Worm (Caenorhabditis elegans): ENCODE measurements around the gene C32B5.18.
A peak's percentile ranks its signal among the peaks of the same experiment; 100 is the strongest.

Gene C32B5.18

ce11 chrII:920326-920725 lies 40.0 kb upstream of the C32B5.18 start:
- no peak for TF ChIP-seq ztf-11 (tag; optimal IDR thresholded peaks at IDR 0.05)
- no peak for TF ChIP-seq elt-3 (tag; optimal IDR thresholded peaks at IDR 0.05)
- TF ChIP-seq lsy-2 (tag; optimal IDR thresholded peaks at IDR 0.05): no peak
- TF ChIP-seq ceh-83 (GFP tag; optimal IDR thresholded peaks at IDR 0.05): no peak
- TF ChIP-seq ceh-39 (tag; optimal IDR thresholded peaks at IDR 0.05): no peak
- TF ChIP-seq zip-8 (tag; optimal IDR thresholded peaks at IDR 0.05): no peak
- no peak for TF ChIP-seq tbx-8 (GFP tag; optimal IDR thresholded peaks at IDR 0.05)

DNA sequence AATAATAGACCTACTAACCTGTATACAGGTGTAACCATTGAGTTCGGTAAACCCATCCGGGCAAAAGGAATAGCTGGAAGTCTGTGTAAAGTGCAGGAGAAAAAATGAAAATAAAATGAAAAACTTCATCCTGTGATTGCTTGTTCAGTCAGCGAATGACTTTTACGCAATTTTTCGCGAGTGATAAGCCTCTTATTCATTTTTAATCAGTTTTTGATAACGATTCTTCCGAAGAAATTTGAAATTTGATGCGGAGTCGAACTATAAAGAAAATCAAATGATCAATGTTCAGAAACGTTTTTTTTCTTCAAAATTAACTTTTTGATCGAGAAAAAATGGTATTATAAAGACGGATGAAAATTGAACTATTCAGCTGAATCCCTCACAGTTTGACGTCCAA lies 37.5 kb upstream of the C32B5.18 start:
- no peak for TF ChIP-seq tbx-8 (GFP tag; optimal IDR thresholded peaks at IDR 0.05)
- TF ChIP-seq nhr-76 (tag; optimal IDR thresholded peaks at IDR 0.05): no peak
- TF ChIP-seq sem-2 (GFP tag; optimal IDR thresholded peaks at IDR 0.05): no peak
- TF ChIP-seq sptf-1 (tag; optimal IDR thresholded peaks at IDR 0.05): no peak
- no peak for TF ChIP-seq elt-3 (tag; optimal IDR thresholded peaks at IDR 0.05)
- TF ChIP-seq M03D4.4 (tag; optimal IDR thresholded peaks at IDR 0.05): no peak
- no peak for TF ChIP-seq lin-13 (tag; optimal IDR thresholded peaks at IDR 0.05)
- TF ChIP-seq lin-32 (GFP tag; optimal IDR thresholded peaks at IDR 0.05): no peak
- no peak for TF ChIP-seq ces-1 (GFP tag; optimal IDR thresholded peaks at IDR 0.05)
- no peak for TF ChIP-seq blmp-1 (tag; optimal IDR thresholded peaks at IDR 0.05)

- TF ChIP-seq mab-5 (tag; optimal IDR thresholded peaks at IDR 0.05): no peak
- no peak for TF ChIP-seq ztf-11 (tag; optimal IDR thresholded peaks at IDR 0.05)
- no peak for TF ChIP-seq ham-2 (GFP tag; optimal IDR thresholded peaks at IDR 0.05)
- TF ChIP-seq nhr-237 (tag; optimal IDR thresholded peaks at IDR 0.05): no peak
- TF ChIP-seq unc-39 (tag; optimal IDR thresholded peaks at IDR 0.05): no peak
- TF ChIP-seq lin-13 (tag; optimal IDR thresholded peaks at IDR 0.05): no peak
- TF ChIP-seq zip-8 (tag; optimal IDR thresholded peaks at IDR 0.05): no peak
- no peak for TF ChIP-seq ces-1 (GFP tag; optimal IDR thresholded peaks at IDR 0.05)
- no peak for TF ChIP-seq mls-2 (tag; optimal IDR thresholded peaks at IDR 0.05)
- no peak for TF ChIP-seq nhr-12 (tag; optimal IDR thresholded peaks at IDR 0.05)
Measured at ce11 chrII:923521-923920, 36.8 kb upstream of the C32B5.18 start, which contains the start of gene fbxc-28. TSS of gene fbxc-28 (plus strand) at chrII:923821.

- TF ChIP-seq unc-62 (GFP tag; optimal IDR thresholded peaks at IDR 0.05): no peak
- TF ChIP-seq unc-39 (tag; optimal IDR thresholded peaks at IDR 0.05): no peak
- no peak for TF ChIP-seq M03D4.4 (tag; optimal IDR thresholded peaks at IDR 0.05)
- TF ChIP-seq nhr-2 (tag; optimal IDR thresholded peaks at IDR 0.05): no peak
- TF ChIP-seq tbx-8 (GFP tag; optimal IDR thresholded peaks at IDR 0.05): no peak
- no peak for TF ChIP-seq ceh-43 (GFP tag; optimal IDR thresholded peaks at IDR 0.05)
- TF ChIP-seq blmp-1 (tag; optimal IDR thresholded peaks at IDR 0.05): no peak
- no peak for TF ChIP-seq pha-4 (tag; optimal IDR thresholded peaks at IDR 0.05)
- TF ChIP-seq unc-120 (tag; optimal IDR thresholded peaks at IDR 0.05; ENCODE audit: poor library complexity, severe bottlenecking): no peak
- TF ChIP-seq cnd-1 (tag; optimal IDR thresholded peaks at IDR 0.05): no peak
- TF ChIP-seq nhr-12 (tag; optimal IDR thresholded peaks at IDR 0.05): no peak
- no peak for TF ChIP-seq mls-2 (tag; optimal IDR thresholded peaks at IDR 0.05)
- TF ChIP-seq ceh-39 (tag; optimal IDR thresholded peaks at IDR 0.05): no peak
- no peak for TF ChIP-seq zip-8 (tag; optimal IDR thresholded peaks at IDR 0.05)
- TF ChIP-seq mep-1 (tag; optimal IDR thresholded peaks at IDR 0.05): no peak
- no peak for TF ChIP-seq elt-1 (tag; optimal IDR thresholded peaks at IDR 0.05; ENCODE audit: borderline replicate concordance, insufficient read depth)
Measured at ce11 chrII:927331-927730, 33.0 kb upstream of the C32B5.18 start, which contains the start of gene R07C3.13. TSS of gene R07C3.13 (minus strand) at chrII:927431.

ce11 chrII:930871-931270 lies 29.4 kb upstream of the C32B5.18 start, which contains the start of gene fbxc-34:
TSS of gene fbxc-34 (plus strand) at chrII:931171.
- peak; percentile 33 for TF ChIP-seq hlh-1 (tag; optimal IDR thresholded peaks at IDR 0.05)

DNA sequence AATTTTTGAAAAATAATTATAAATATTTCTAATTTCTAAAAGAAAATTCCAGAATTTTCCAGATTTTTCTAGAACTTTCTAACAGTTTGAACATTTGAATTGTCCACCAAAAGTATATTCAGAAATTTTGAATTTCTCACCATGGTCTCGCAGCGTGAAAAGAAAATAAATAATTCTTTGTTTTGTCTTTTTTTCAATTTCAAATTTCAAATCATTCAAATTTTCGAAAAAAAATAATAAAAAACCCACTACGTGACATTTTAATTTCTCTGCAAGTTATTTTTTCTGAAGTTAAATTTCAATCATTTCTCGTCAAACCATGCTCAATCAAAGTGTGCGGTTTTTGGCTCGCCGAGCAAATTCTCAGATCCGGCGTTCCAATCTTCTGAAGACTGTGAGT lies 27.6 kb upstream of the C32B5.18 start, which contains the start of gene acs-15:
TSS of gene acs-15 (plus strand) at position 301 of the 400 bp plus-strand sequence.
- no peak for TF ChIP-seq flh-1 (GFP tag; optimal IDR thresholded peaks at IDR 0.05)
- no peak for TF ChIP-seq hlh-1 (tag; optimal IDR thresholded peaks at IDR 0.05)
- no peak for TF ChIP-seq nhr-237 (tag; optimal IDR thresholded peaks at IDR 0.05)
- TF ChIP-seq sem-2 (GFP tag; optimal IDR thresholded peaks at IDR 0.05): no peak
- no peak for TF ChIP-seq ceh-43 (GFP tag; optimal IDR thresholded peaks at IDR 0.05)
- no peak for TF ChIP-seq nhr-28 (tag; optimal IDR thresholded peaks at IDR 0.05)
- TF ChIP-seq mep-1 (tag; optimal IDR thresholded peaks at IDR 0.05): no peak
- no peak for TF ChIP-seq zip-8 (tag; optimal IDR thresholded peaks at IDR 0.05)
- no peak for TF ChIP-seq mab-5 (tag; optimal IDR thresholded peaks at IDR 0.05)
- TF ChIP-seq elt-3 (tag; optimal IDR thresholded peaks at IDR 0.05): no peak
- no peak for TF ChIP-seq unc-39 (tag; optimal IDR thresholded peaks at IDR 0.05)
- no peak for TF ChIP-seq unc-62 (GFP tag; optimal IDR thresholded peaks at IDR 0.05)
- TF ChIP-seq M03D4.4 (tag; optimal IDR thresholded peaks at IDR 0.05): no peak
- no peak for TF ChIP-seq blmp-1 (tag; optimal IDR thresholded peaks at IDR 0.05)
- no peak for TF ChIP-seq cnd-1 (tag; optimal IDR thresholded peaks at IDR 0.05)
- no peak for TF ChIP-seq tbx-8 (GFP tag; optimal IDR thresholded peaks at IDR 0.05)
- TF ChIP-seq ztf-11 (tag; optimal IDR thresholded peaks at IDR 0.05): no peak
- no peak for TF ChIP-seq lin-13 (tag; optimal IDR thresholded peaks at IDR 0.05)
- TF ChIP-seq nhr-12 (tag; optimal IDR thresholded peaks at IDR 0.05): no peak
